Worm (Caenorhabditis elegans) whole organism, L2 larva: ENCODE results near the gene fbxo-11.2.
A peak's percentile ranks its signal among the peaks of the same experiment; 100 is the strongest.

Experiments used
- Y55F3AM.14 ChIP-seq: fragments of 200-800 bp; sonication (Bioruptor generic); optimal IDR thresholded peaks from 2 replicates; lab custom pipeline; 2018; ENCODE audit warnings: mild to moderate bottlenecking, missing genetic modification characterization, missing compliant biosample characterization
- ZK546.5 ChIP-seq: sonication (generic microtip); optimal IDR thresholded peaks from 2 replicates; lab custom pipeline; 2017; ENCODE audit warnings: missing biosample characterization, missing genetic modification characterization
- alr-1 ChIP-seq: fragments of 150-350 bp; optimal IDR thresholded peaks from 2 replicates; lab custom pipeline; 2014; ENCODE audit warnings: missing biosample characterization, missing genetic modification characterization
- ama-1 ChIP-seq: fragments of 150-350 bp; optimal IDR thresholded peaks from 2 replicates; lab custom pipeline; 2018; ENCODE audit warnings: inconsistent platforms
- ceh-82 ChIP-seq: fragments of 150-350 bp; optimal IDR thresholded peaks from 2 replicates; lab custom pipeline; 2014; ENCODE audit warnings: missing biosample characterization, missing genetic modification characterization
- crh-2 ChIP-seq: sonication (generic microtip); optimal IDR thresholded peaks from 2 replicates; lab custom pipeline; 2017; ENCODE audit warnings: missing biosample characterization, missing genetic modification characterization
- dmd-4 ChIP-seq: sonication (generic microtip); optimal IDR thresholded peaks from 2 replicates; lab custom pipeline; 2017; ENCODE audit warnings: missing biosample characterization, missing genetic modification characterization
- egl-27 ChIP-seq: sonication (generic microtip); optimal IDR thresholded peaks from 3 replicates; lab custom pipeline; 2017; ENCODE audit warnings: missing biosample characterization, missing genetic modification reagents, missing genetic modification characterization
- elt-1 ChIP-seq: fragments of 150-350 bp; optimal IDR thresholded peaks from 2 replicates; lab custom pipeline; 2014; ENCODE audit warnings: missing biosample characterization, missing genetic modification characterization
- fos-1 ChIP-seq: fragments of 150-350 bp; optimal IDR thresholded peaks from 2 replicates; lab custom pipeline; 2014; ENCODE audit warnings: missing biosample characterization, missing genetic modification characterization
- gmeb-1 ChIP-seq: fragments of 150-350 bp; optimal IDR thresholded peaks from 2 replicates; lab custom pipeline; 2014; ENCODE audit warnings: missing biosample characterization, missing genetic modification characterization
- lin-13 ChIP-seq: fragments of 150-350 bp; optimal IDR thresholded peaks from 2 replicates; lab custom pipeline; 2014; ENCODE audit warnings: missing biosample characterization, missing genetic modification reagents, missing genetic modification characterization
- lin-39 ChIP-seq: fragments of 150-350 bp; optimal IDR thresholded peaks from 2 replicates; lab custom pipeline; 2014; ENCODE audit warnings: missing biosample characterization, missing genetic modification reagents, missing genetic modification characterization
- lsy-2 ChIP-seq, 2 experiments: fragments of 150-350 bp in 1 of 2; sonication (generic microtip) in 1 of 2; optimal IDR thresholded peaks; 2 replicates each; lab custom pipeline; 2014 to 2017; ENCODE audit warnings: missing biosample characterization in 2 of 2, missing genetic modification characterization in 2 of 2
- mab-5 ChIP-seq: fragments of 150-350 bp; optimal IDR thresholded peaks from 2 replicates; lab custom pipeline; 2014; ENCODE audit warnings: missing biosample characterization, missing genetic modification characterization
- mdl-1 ChIP-seq, 2 experiments: fragments of 150-350 bp in 1 of 2; sonication (generic microtip) in 1 of 2; optimal IDR thresholded peaks; 2 replicates each; lab custom pipeline; 2017; ENCODE audit warnings: missing biosample characterization in 2 of 2, missing genetic modification characterization in 2 of 2
- nhr-10 ChIP-seq: sonication (generic microtip); optimal IDR thresholded peaks from 2 replicates; lab custom pipeline; 2017; ENCODE audit warnings: missing biosample characterization, missing genetic modification characterization
- nhr-129 ChIP-seq: fragments of 150-350 bp; optimal IDR thresholded peaks from 2 replicates; lab custom pipeline; 2014; ENCODE audit warnings: missing biosample characterization, missing genetic modification characterization
- nhr-237 ChIP-seq: fragments of 150-350 bp; optimal IDR thresholded peaks from 2 replicates; lab custom pipeline; 2014; ENCODE audit warnings: missing biosample characterization, missing genetic modification characterization
- nhr-6 ChIP-seq: fragments of 150-350 bp; optimal IDR thresholded peaks from 2 replicates; lab custom pipeline; 2014; ENCODE audit warnings: missing biosample characterization, missing genetic modification characterization
- sem-4 ChIP-seq: fragments of 150-350 bp; optimal IDR thresholded peaks from 2 replicates; lab custom pipeline; 2014; ENCODE audit warnings: missing biosample characterization, missing genetic modification reagents, missing genetic modification characterization
- sma-3 ChIP-seq: sonication (generic microtip); optimal IDR thresholded peaks from 2 replicates; lab custom pipeline; 2016; ENCODE audit warnings: missing genetic modification reagents, missing genetic modification characterization, missing compliant biosample characterization
- sma-9 ChIP-seq, 2 experiments: fragments of 150-350 bp in 1 of 2; sonication (generic microtip) in 1 of 2; optimal IDR thresholded peaks; 2 replicates each; lab custom pipeline; 2014 to 2016; ENCODE audit warnings: missing genetic modification characterization in 2 of 2, mild to moderate bottlenecking in 1 of 2, missing biosample characterization in 1 of 2, missing compliant biosample characterization in 1 of 2, missing genetic modification reagents in 1 of 2, moderate library complexity in 1 of 2
- unc-39 ChIP-seq: fragments of 150-350 bp; optimal IDR thresholded peaks from 2 replicates; lab custom pipeline; 2014; ENCODE audit warnings: missing biosample characterization, missing genetic modification characterization
- zag-1 ChIP-seq: fragments of 150-350 bp; optimal IDR thresholded peaks from 2 replicates; lab custom pipeline; 2014; ENCODE audit warnings: missing biosample characterization, missing genetic modification characterization
- ztf-1 ChIP-seq: fragments of 200-800 bp; sonication (Bioruptor generic); conservative IDR thresholded peaks from 2 replicates; pipeline ENCODE4 v1.3.6; 2022; ENCODE audit warnings: missing genetic modification characterization, missing compliant biosample characterization
- ztf-11 ChIP-seq: sonication (generic microtip); optimal IDR thresholded peaks from 2 replicates; lab custom pipeline; 2017; ENCODE audit warnings: missing biosample characterization, missing genetic modification characterization
- ztf-4 ChIP-seq: fragments of 150-350 bp; optimal IDR thresholded peaks from 2 replicates; lab custom pipeline; 2014; ENCODE audit warnings: missing biosample characterization, missing genetic modification characterization

Gene fbxo-11.2

DNA sequence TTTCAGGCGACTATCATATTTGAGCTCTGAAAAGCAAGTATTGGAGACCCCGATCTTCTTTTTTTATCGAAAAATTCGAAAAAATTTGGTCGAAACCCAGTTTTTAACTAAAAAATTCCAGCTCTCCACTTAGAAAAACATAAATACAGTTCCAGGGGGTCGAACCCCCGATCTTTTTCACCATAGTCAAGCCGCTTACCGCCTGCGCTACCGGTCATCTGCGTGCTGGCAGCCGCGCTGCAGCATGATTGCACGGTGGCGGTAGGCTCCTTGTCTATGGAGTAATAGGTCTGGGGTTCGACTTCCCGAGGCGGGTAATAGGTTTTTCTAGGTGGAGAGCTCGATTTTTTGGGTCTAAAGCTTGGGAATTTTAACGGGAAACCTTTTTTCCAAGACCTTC, 43.3 kb downstream of the fbxo-11.2 start, which contains the start of gene clc-24:
clc-24 (plus strand) TSS at position 263 of the 400 bp plus-strand sequence.
- no peak for TF ChIP-seq Y55F3AM.14 (GFP tag; lab: Kevin White, UChicago)

DNA sequence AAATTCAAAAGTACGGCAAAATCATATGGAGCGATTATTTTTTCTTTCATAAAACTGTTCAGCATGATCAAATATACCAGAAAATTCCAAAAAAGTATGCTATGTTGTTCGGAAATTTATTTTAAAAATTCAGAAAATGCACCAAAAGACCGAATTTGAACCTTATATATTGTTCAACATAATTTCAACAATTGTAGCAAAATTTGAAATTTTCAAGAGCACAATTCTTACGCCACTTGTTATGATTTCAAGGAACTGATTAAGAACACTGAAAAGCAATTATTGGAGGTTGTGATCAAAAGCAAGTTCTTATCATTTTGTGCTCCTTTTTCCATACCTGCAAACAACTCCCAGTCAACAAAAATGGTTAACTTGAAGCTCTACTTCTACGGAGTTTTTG, 45.0 kb downstream of the fbxo-11.2 start, which contains the start of gene clc-27:
clc-27 (plus strand) TSS at position 301 of the 400 bp plus-strand sequence.
- TF ChIP-seq nhr-237 (tag; lab: Kevin White, UChicago) (no peak), alr-1 (tag; lab: Kevin White, UChicago) (no peak), fos-1 (tag; lab: Kevin White, UChicago) (no peak), mdl-1 (tag; optimal IDR thresholded peaks at IDR 0.05; lab: Kevin White, UChicago) (no peak)

DNA sequence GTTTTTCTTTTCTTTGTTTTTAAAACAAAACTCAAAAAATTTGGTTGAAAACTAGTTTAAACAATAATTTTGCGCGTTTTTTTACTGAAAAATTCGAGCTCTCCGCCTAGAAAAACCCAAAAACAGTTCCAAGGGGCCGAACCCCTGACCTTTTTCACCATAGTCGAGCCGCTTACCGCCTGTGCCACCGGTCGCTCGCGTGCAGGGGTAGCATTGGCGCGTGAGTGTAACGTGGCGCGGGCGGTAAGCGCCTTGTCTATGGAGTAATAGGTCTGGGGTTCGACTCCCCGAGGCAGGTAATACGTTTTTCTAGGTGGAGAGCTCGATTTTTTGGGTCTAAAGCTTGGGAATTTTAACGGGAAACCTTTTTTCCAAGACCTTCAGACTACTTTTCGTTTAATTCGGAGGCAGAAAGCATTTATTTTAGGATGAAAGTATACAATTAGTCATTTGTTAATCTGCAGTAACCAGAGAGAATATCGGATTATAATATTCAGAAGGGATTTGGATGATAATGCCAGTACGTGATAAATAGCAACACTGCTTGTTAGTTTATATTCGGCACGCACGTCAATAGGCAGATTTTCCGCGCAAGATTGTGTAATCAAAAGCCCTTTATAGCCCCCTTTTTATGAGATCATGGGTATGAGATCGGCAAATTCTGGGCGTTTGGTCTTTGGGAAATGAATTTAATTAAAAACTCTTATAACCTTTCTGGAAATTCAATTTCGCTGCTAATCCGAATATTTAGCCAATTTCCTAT, 45.7 kb downstream of the fbxo-11.2 start:
- TF ChIP-seq sma-9 (GFP tag; optimal IDR thresholded peaks at IDR 0.05; lab: Kevin White, UChicago) = no peak
- TF ChIP-seq sma-9 (tag; optimal IDR thresholded peaks at IDR 0.05; lab: Kevin White, UChicago) = no peak
- no peak for TF ChIP-seq nhr-6 (tag; lab: Kevin White, UChicago)
- no peak for TF ChIP-seq sem-4 (tag; lab: Kevin White, UChicago)
- TF ChIP-seq alr-1 (tag; lab: Kevin White, UChicago) = no peak
- TF ChIP-seq mab-5 (tag; lab: Kevin White, UChicago) = no peak

DNA sequence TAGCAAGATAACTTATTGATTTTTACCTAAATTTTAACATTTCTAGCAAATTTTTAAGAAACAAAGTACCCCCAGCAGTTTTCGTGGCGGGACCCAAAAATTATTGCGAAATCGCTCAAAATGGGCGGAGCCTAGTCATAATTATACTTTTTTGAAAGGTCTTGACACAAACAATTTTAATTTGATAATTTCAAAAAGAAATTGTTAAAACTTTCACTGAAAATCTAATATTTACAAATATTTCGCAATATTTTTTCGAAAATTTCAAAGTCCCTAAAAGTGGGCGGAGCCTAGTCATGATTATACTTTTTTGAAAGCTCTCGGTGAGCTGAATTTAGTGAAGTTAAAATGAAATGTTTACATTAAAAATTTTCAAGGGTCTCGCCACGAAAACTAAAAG, 48.6 kb downstream of the fbxo-11.2 start:
- TF ChIP-seq zag-1 (tag; lab: Kevin White, UChicago) (no peak), ZK546.5 (no peak), ama-1 (lab: Kevin White, UChicago) (no peak), egl-27 (no peak), lin-13 (GFP tag; lab: Kevin White, UChicago) (no peak)

ce11 chrIII:1002510-1002909, 50.5 kb downstream of the fbxo-11.2 start, which contains the start of gene clec-150:
Gene clec-150 (plus strand): TSS chrIII:1002707.
- TF ChIP-seq ztf-11 (tag; lab: Kevin White, UChicago) = no peak
- peak; percentile 91 for TF ChIP-seq crh-2 (tag; lab: Kevin White, UChicago)
- no peak for TF ChIP-seq ceh-82 (tag; lab: Kevin White, UChicago)
- no peak for TF ChIP-seq mdl-1 (tag; optimal IDR thresholded peaks at IDR 0.05; lab: Kevin White, UChicago)
- TF ChIP-seq gmeb-1 (tag; lab: Kevin White, UChicago) = peak; percentile 46
- TF ChIP-seq nhr-10 (tag; lab: Kevin White, UChicago) = no peak
- TF ChIP-seq elt-1 (tag; lab: Kevin White, UChicago) = no peak
- TF ChIP-seq alr-1 (tag; lab: Kevin White, UChicago) = no peak
- no peak for TF ChIP-seq dmd-4 (tag; lab: Kevin White, UChicago)
- TF ChIP-seq fos-1 (tag; lab: Kevin White, UChicago) = peak; percentile 70
- TF ChIP-seq ztf-4 = no peak
- TF ChIP-seq, all 48 proteins: peak for 3

ce11 chrIII:1001297-1001696, 51.7 kb downstream of the fbxo-11.2 start, which contains the start of gene R06B10.7:
Gene R06B10.7 (minus strand): TSS chrIII:1001397.
- TF ChIP-seq lsy-2 (tag; optimal IDR thresholded peaks at IDR 0.05; lab: Kevin White, UChicago) (no peak), ama-1 (lab: Kevin White, UChicago) (no peak), nhr-129 (tag; lab: Kevin White, UChicago) (no peak), sma-9 (GFP tag; optimal IDR thresholded peaks at IDR 0.05; lab: Kevin White, UChicago) (no peak), sma-9 (tag; optimal IDR thresholded peaks at IDR 0.05; lab: Kevin White, UChicago) (no peak)
- TF ChIP-seq, all 48 proteins: peak for 0

ce11 chrIII:998855-999254, 54.2 kb downstream of the fbxo-11.2 start:
- TF ChIP-seq unc-39 (tag; lab: Kevin White, UChicago) = no peak
- no peak for TF ChIP-seq lin-39
- TF ChIP-seq sem-4 (tag; lab: Kevin White, UChicago) = no peak
- TF ChIP-seq alr-1 (tag; lab: Kevin White, UChicago) = no peak
- TF ChIP-seq sma-3 = no peak
- TF ChIP-seq ztf-1 (GFP tag; lab: Robert Waterston, UW) = no peak
